Fruit fly (Drosophila melanogaster): ENCODE measurements around the gene CG16813.
A peak's percentile ranks its signal among the peaks of the same experiment; 100 is the strongest.

CG16813 gene

DNA sequence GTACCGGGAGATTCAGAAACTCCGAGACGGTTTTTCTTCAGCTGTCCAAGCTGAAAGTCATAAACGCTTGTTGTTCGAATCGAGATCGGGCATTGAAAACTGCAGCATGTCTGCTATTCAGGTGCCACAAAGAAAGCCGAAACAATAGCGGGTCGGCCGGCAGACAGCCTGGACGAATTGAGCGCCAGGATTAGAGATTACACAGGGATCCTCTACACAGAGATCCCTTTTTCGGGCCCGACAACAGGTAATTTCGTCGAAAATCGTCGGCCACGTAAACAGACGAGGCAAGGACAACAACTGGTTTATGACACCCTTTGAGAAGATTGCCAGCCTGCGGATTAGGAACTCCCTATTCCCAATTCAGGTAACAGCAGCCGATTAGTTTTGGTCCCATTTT lies at the start of gene CG16813:
Gene CG16813, plus strand, starts transcription at position 288 of the 400 bp plus-strand sequence.
- TF ChIP-seq fd96Ca (GFP tag; IDR thresholded peaks at IDR 0.05) = no peak

DNA sequence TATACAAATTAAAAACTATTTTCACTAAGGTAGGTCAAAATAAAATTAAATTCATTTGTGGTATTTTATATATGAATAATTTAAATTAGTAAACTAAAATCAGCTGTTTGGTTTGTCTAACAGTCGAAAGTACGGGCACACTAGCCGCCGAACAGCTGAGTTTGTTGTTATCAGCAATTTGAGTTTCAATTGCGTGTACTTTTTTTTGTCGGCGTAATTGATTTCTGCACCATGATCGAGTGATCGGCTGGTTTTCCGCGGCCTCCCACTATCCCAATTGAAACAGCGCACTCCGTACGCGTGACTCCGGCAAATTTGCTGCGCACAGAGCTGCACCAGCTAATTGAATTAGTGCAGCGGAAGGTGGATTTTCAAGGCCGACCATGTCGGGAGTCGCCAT lies 48.2 kb upstream of the CG16813 start, which contains the start of gene Alg7:
Gene Alg7, plus strand, starts transcription at position 153 of the 400 bp plus-strand sequence.
- TF ChIP-seq Snoo (tag; optimal IDR thresholded peaks at IDR 0.05) (no peak), fd96Ca (GFP tag; IDR thresholded peaks at IDR 0.05) (no peak), CG8159 (tag; optimal IDR thresholded peaks at IDR 0.05) (no peak), CG32121 (GFP tag; IDR thresholded peaks at IDR 0.05) (no peak), CG4496 (GFP tag; IDR thresholded peaks at IDR 0.05) (no peak), CG8301 (tag; optimal IDR thresholded peaks at IDR 0.05) (no peak), CG12605 (GFP tag; IDR thresholded peaks at IDR 0.05) (no peak), CG13204 (GFP tag; optimal IDR thresholded peaks at IDR 0.05) (no peak), Pif1B (GFP tag; optimal IDR thresholded peaks at IDR 0.05) (no peak)

dm6 chr2L:13182415-13182814 lies 44.9 kb upstream of the CG16813 start, which contains the start of gene Mgat3:
TSS of gene Mgat3 (minus strand) at chr2L:13182596.
- TF ChIP-seq Ets98B (GFP tag; IDR thresholded peaks at IDR 0.05) (no peak), CG9948 (tag; optimal IDR thresholded peaks at IDR 0.05) (no peak), rn (GFP tag; IDR thresholded peaks at IDR 0.05) (no peak), CG8159 (tag; optimal IDR thresholded peaks at IDR 0.05) (no peak), CG15710 (tag; optimal IDR thresholded peaks at IDR 0.05) (no peak), CG10348 (GFP tag; IDR thresholded peaks at IDR 0.05) (no peak), D1 (tag; optimal IDR thresholded peaks at IDR 0.05) (no peak), CG13204 (GFP tag; optimal IDR thresholded peaks at IDR 0.05) (no peak), gl (tag; optimal IDR thresholded peaks at IDR 0.05) (no peak), Pif1A (GFP tag; optimal IDR thresholded peaks at IDR 0.05) (no peak), CG32121 (GFP tag; IDR thresholded peaks at IDR 0.05) (no peak)

- no peak for TF ChIP-seq CG17806 (tag; optimal IDR thresholded peaks at IDR 0.05)
- no peak for TF ChIP-seq gl (tag; optimal IDR thresholded peaks at IDR 0.05)
- no peak for TF ChIP-seq Ets98B (GFP tag; IDR thresholded peaks at IDR 0.05)
- TF ChIP-seq CG10348 (GFP tag; IDR thresholded peaks at IDR 0.05) = no peak
- TF ChIP-seq Snoo (tag; optimal IDR thresholded peaks at IDR 0.05) = no peak
Measured at dm6 chr2L:13183150-13183549, 44.2 kb upstream of the CG16813 start, which contains the start of gene Rsph1. TSS of gene Rsph1 (plus strand) at chr2L:13183450.

- TF ChIP-seq CG34367 (tag; optimal IDR thresholded peaks at IDR 0.05) (no peak), EcR (GFP tag; optimal IDR thresholded peaks at IDR 0.05) (peak; percentile 91)
Measured at dm6 chr2L:13190534-13190933, 36.8 kb upstream of the CG16813 start.

DNA sequence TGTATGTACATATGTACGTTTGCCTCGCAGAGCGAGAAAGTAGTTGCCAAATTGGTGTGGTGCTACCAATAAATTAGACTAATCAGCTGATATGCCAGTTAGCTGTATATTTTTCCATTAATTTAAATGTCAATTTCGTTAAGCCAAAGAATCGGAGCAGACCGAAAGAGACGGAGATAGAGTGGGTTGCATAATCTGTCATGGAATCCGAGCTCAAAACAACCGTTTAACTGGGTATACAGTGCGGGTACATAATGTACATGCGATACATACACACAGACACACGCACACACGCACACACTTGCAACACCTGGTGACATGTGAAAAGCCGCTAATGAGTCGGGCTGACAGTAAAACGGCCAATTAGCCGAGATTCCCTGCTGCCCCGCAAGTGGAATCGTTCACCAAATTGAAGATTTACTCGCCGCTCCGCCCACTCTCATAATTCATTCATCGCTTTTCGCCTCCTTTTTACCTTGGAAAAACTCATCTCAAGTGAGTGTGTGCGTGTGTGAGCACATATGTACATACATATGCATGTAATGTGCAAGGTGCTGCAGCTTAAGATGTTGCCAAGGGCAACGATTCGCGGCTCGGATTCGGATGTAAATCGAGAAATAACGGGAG lies 36.2 kb upstream of the CG16813 start:
- TF ChIP-seq D1 (tag; optimal IDR thresholded peaks at IDR 0.05) (no peak), CG34367 (tag; optimal IDR thresholded peaks at IDR 0.05) (no peak), CG15710 (tag; optimal IDR thresholded peaks at IDR 0.05) (no peak), CG14655 (GFP tag; optimal IDR thresholded peaks at IDR 0.05) (no peak), Pif1B (GFP tag; optimal IDR thresholded peaks at IDR 0.05) (no peak)

- peak; percentile 53 for TF ChIP-seq Snoo (tag; optimal IDR thresholded peaks at IDR 0.05)
- no peak for TF ChIP-seq CG10348 (GFP tag; IDR thresholded peaks at IDR 0.05)
- peak; percentile 42; the same call in 1 of the 2 replicates for TF ChIP-seq rn (GFP tag; IDR thresholded peaks at IDR 0.05)
- no peak for TF ChIP-seq Pif1B (GFP tag; optimal IDR thresholded peaks at IDR 0.05)
- TF ChIP-seq CG4496 (GFP tag; IDR thresholded peaks at IDR 0.05) = peak; percentile 59; the same call in 1 of the 3 replicates
- peak; percentile 71 for TF ChIP-seq fd96Ca (GFP tag; IDR thresholded peaks at IDR 0.05)
- no peak for TF ChIP-seq CG12605 (GFP tag; IDR thresholded peaks at IDR 0.05)
- no peak for TF ChIP-seq CG17806 (tag; optimal IDR thresholded peaks at IDR 0.05)
- no peak for TF ChIP-seq CG9948 (tag; optimal IDR thresholded peaks at IDR 0.05)
- peak; percentile 56 for TF ChIP-seq CG15710 (tag; optimal IDR thresholded peaks at IDR 0.05)
- no peak for TF ChIP-seq CG13204 (GFP tag; optimal IDR thresholded peaks at IDR 0.05)
- TF ChIP-seq CG8159 (tag; optimal IDR thresholded peaks at IDR 0.05) = no peak
- no peak for TF ChIP-seq CG14655 (GFP tag; optimal IDR thresholded peaks at IDR 0.05)
- no peak for TF ChIP-seq Pif1A (GFP tag; optimal IDR thresholded peaks at IDR 0.05)
- TF ChIP-seq D1 (tag; optimal IDR thresholded peaks at IDR 0.05) = no peak
- TF ChIP-seq CG32121 (GFP tag; IDR thresholded peaks at IDR 0.05) = peak; percentile 56; the same call in 1 of the 2 replicates
- peak; percentile 60 for TF ChIP-seq Ets98B (GFP tag; IDR thresholded peaks at IDR 0.05)
- no peak for TF ChIP-seq gl (tag; optimal IDR thresholded peaks at IDR 0.05)
- no peak for TF ChIP-seq CG8301 (tag; optimal IDR thresholded peaks at IDR 0.05)
- peak; percentile 28 for TF ChIP-seq EcR (GFP tag; optimal IDR thresholded peaks at IDR 0.05)
- no peak for TF ChIP-seq CG34367 (tag; optimal IDR thresholded peaks at IDR 0.05)
Measured at dm6 chr2L:13191894-13192293, 35.4 kb upstream of the CG16813 start, which contains the start of the genes CG16974 and Edem2. TSS of gene CG16974 (minus strand) at chr2L:13191979. TSS of gene Edem2 (plus strand) at chr2L:13192201.
